Fruit fly (Drosophila melanogaster) whole organism, prepupa: ENCODE results near the gene mRpS34.

ENCODE experiments used
- CG6276 ChIP-seq: fragments of 200-800 bp; sonication (Bioruptor generic); optimal IDR thresholded peaks from 2 replicates; lab custom pipeline; 2017; ENCODE audit warnings: missing biosample characterization, mild to moderate bottlenecking, missing genetic modification characterization
- CG6854 ChIP-seq: fragments of 200-800 bp; sonication (Bioruptor generic); optimal IDR thresholded peaks from 2 replicates; lab custom pipeline; 2017; ENCODE audit warnings: missing biosample characterization, mild to moderate bottlenecking, missing genetic modification characterization
- CG7368 ChIP-seq: fragments of 200-800 bp; sonication (Bioruptor generic); optimal IDR thresholded peaks from 3 replicates; lab custom pipeline; 2016; ENCODE audit warnings: missing biosample characterization, missing genetic modification characterization
- Ets21C ChIP-seq: fragments of 200-800 bp; sonication (Bioruptor generic); optimal IDR thresholded peaks from 3 replicates; lab custom pipeline; 2016; ENCODE audit warnings: missing biosample characterization, missing genetic modification characterization
- Gug ChIP-seq: fragments of 200-800 bp; sonication (Bioruptor generic); IDR thresholded peaks from 2 replicates; pipeline ENCODE4 v1.3.6; 2022; ENCODE audit warnings: missing biosample characterization, missing genetic modification characterization
- acj6 ChIP-seq: fragments of 200-800 bp; sonication (Bioruptor generic); optimal IDR thresholded peaks from 3 replicates; lab custom pipeline; 2016; ENCODE audit warnings: missing biosample characterization, missing genetic modification characterization
- cyc ChIP-seq: fragments of 200-800 bp; sonication (Bioruptor generic); optimal IDR thresholded peaks from 3 replicates; lab custom pipeline; 2016; ENCODE audit warnings: missing biosample characterization, missing genetic modification characterization
- fd85E ChIP-seq: fragments of 200-800 bp; sonication (Bioruptor generic); optimal IDR thresholded peaks from 3 replicates; lab custom pipeline; 2016; ENCODE audit warnings: missing biosample characterization, missing genetic modification characterization
- net ChIP-seq: fragments of 200-800 bp; sonication (Bioruptor generic); optimal IDR thresholded peaks from 3 replicates; lab custom pipeline; 2016; ENCODE audit warnings: missing biosample characterization, missing genetic modification characterization
- spab ChIP-seq: fragments of 200-800 bp; sonication (Bioruptor generic); optimal IDR thresholded peaks from 2 replicates; lab custom pipeline; 2017; ENCODE audit warnings: missing biosample characterization, mild to moderate bottlenecking, missing genetic modification characterization, missing genetic modification reagents
- topi ChIP-seq: fragments of 200-800 bp; sonication (Bioruptor generic); optimal IDR thresholded peaks from 3 replicates; lab custom pipeline; 2016; ENCODE audit warnings: missing biosample characterization, missing genetic modification characterization

- TF ChIP-seq net (GFP tag; lab: Kevin White, UChicago) = no peak
- no peak for TF ChIP-seq CG6854 (GFP tag; lab: Kevin White, UChicago)
- no peak for TF ChIP-seq CG7368
- no peak for TF ChIP-seq spab (GFP tag; lab: Kevin White, UChicago)
- no peak for TF ChIP-seq acj6
- TF ChIP-seq CG6276 (GFP tag; lab: Kevin White, UChicago) = no peak
- no peak for TF ChIP-seq fd85E (GFP tag; lab: Kevin White, UChicago)
- TF ChIP-seq topi (GFP tag; lab: Kevin White, UChicago) = no peak
- no peak for TF ChIP-seq Gug (GFP tag; lab: Robert Waterston, UW)
- no peak for TF ChIP-seq cyc (GFP tag; lab: Kevin White, UChicago)
- TF ChIP-seq Ets21C (GFP tag; lab: Kevin White, UChicago) = no peak
These were observed 20.1 kb upstream of the mRpS34 start, which contains the start of gene CG13038 for dm6 chr3L:16327776-16328175.
